Fruit fly (Drosophila melanogaster) whole organism, embryonic: ENCODE measurements around the gene Schip1.

ENCODE experiments used
- Bdp1 ChIP-seq: fragments of 200-800 bp; sonication (Bioruptor generic); optimal IDR thresholded peaks from 3 replicates; lab custom pipeline; 2016; ENCODE audit warnings: missing biosample characterization, missing genetic modification characterization
- Bteb2 ChIP-seq: fragments of 200-800 bp; sonication (Bioruptor generic); optimal IDR thresholded peaks from 2 replicates; lab custom pipeline; 2016; ENCODE audit warnings: missing biosample characterization, missing genetic modification characterization
- CG1024 ChIP-seq: fragments of 200-800 bp; sonication (Bioruptor generic); IDR thresholded peaks from 2 replicates; pipeline ENCODE4 v1.3.6; 2022; ENCODE audit warnings: missing biosample characterization, missing genetic modification characterization
- CG10267 ChIP-seq: fragments of 200-800 bp; sonication (Bioruptor generic); optimal IDR thresholded peaks from 2 replicates; lab custom pipeline; 2018; ENCODE audit warnings: missing biosample characterization, mild to moderate bottlenecking, missing genetic modification characterization, moderate library complexity
- CG11696 ChIP-seq: fragments of 200-800 bp; sonication (Bioruptor generic); IDR thresholded peaks from 2 replicates; pipeline ENCODE4 v1.3.6; 2022; ENCODE audit warnings: missing biosample characterization, missing genetic modification characterization
- CG11723 ChIP-seq: fragments of 200-800 bp; sonication (Bioruptor generic); optimal IDR thresholded peaks from 2 replicates; lab custom pipeline; 2017; ENCODE audit warnings: missing biosample characterization, mild to moderate bottlenecking, missing genetic modification characterization
- CG12104 ChIP-seq: fragments of 200-800 bp; sonication (Bioruptor generic); optimal IDR thresholded peaks from 3 replicates; lab custom pipeline; 2016; ENCODE audit warnings: missing biosample characterization, missing genetic modification characterization
- CG13894 ChIP-seq: fragments of 200-800 bp; sonication (Bioruptor generic); optimal IDR thresholded peaks from 3 replicates; lab custom pipeline; 2018; ENCODE audit warnings: missing biosample characterization, mild to moderate bottlenecking, missing genetic modification characterization, moderate library complexity
- CG14667 ChIP-seq: fragments of 200-800 bp; sonication (Bioruptor generic); IDR thresholded peaks from 2 replicates; pipeline ENCODE4 v1.3.6; 2022; ENCODE audit warnings: missing biosample characterization, missing genetic modification characterization
- CG15269 ChIP-seq: fragments of 200-800 bp; sonication (Bioruptor generic); optimal IDR thresholded peaks from 2 replicates; lab custom pipeline; 2018; ENCODE audit warnings: missing biosample characterization, mild to moderate bottlenecking, missing genetic modification characterization, moderate library complexity
- CG17385 ChIP-seq: fragments of 200-800 bp; sonication (Bioruptor generic); optimal IDR thresholded peaks from 3 replicates; lab custom pipeline; 2018; ENCODE audit warnings: missing biosample characterization, mild to moderate bottlenecking, missing genetic modification characterization
- CG17829 ChIP-seq: fragments of 200-800 bp; optimal IDR thresholded peaks from 2 replicates; lab custom pipeline; 2019; ENCODE audit warnings: missing biosample characterization, mild to moderate bottlenecking, missing genetic modification characterization, moderate library complexity
- CG18764 ChIP-seq: fragments of 200-800 bp; sonication (Bioruptor generic); optimal IDR thresholded peaks from 3 replicates; lab custom pipeline; 2016; ENCODE audit warnings: missing biosample characterization, missing genetic modification characterization
- CG30020 ChIP-seq: fragments of 200-800 bp; optimal IDR thresholded peaks from 2 replicates; lab custom pipeline; 2019; ENCODE audit warnings: missing biosample characterization, mild to moderate bottlenecking, missing genetic modification characterization, moderate library complexity
- CG4820 ChIP-seq: fragments of 200-800 bp; sonication (Bioruptor generic); optimal IDR thresholded peaks from 3 replicates; lab custom pipeline; 2016; ENCODE audit warnings: missing biosample characterization, missing genetic modification characterization
- CG6254 ChIP-seq: fragments of 200-800 bp; sonication (Bioruptor generic); optimal IDR thresholded peaks from 3 replicates; lab custom pipeline; 2017; ENCODE audit warnings: mild to moderate bottlenecking, missing biosample characterization, missing genetic modification reagents, missing genetic modification characterization
- CG6813 ChIP-seq: fragments of 200-800 bp; sonication (Bioruptor generic); optimal IDR thresholded peaks from 2 replicates; lab custom pipeline; 2017; ENCODE audit warnings: missing biosample characterization, missing genetic modification characterization, mild to moderate bottlenecking, moderate library complexity, missing genetic modification reagents
- CG7786 ChIP-seq: fragments of 200-800 bp; sonication (Bioruptor generic); optimal IDR thresholded peaks from 2 replicates; lab custom pipeline; 2016; ENCODE audit warnings: missing biosample characterization, missing genetic modification characterization
- CG8924 ChIP-seq: fragments of 200-800 bp; optimal IDR thresholded peaks from 3 replicates; lab custom pipeline; 2019; ENCODE audit warnings: missing biosample characterization, mild to moderate bottlenecking, missing genetic modification characterization, moderate library complexity
- CG9609 ChIP-seq: fragments of 200-800 bp; sonication (Bioruptor generic); optimal IDR thresholded peaks from 3 replicates; lab custom pipeline; 2016; ENCODE audit warnings: missing biosample characterization, missing genetic modification characterization
- Chrac-16 ChIP-seq: fragments of 200-800 bp; sonication (Bioruptor generic); optimal IDR thresholded peaks from 3 replicates; lab custom pipeline; 2016; ENCODE audit warnings: missing biosample characterization, missing genetic modification characterization
- CoRest ChIP-seq: fragments of 200-800 bp; sonication (Bioruptor generic); optimal IDR thresholded peaks from 3 replicates; lab custom pipeline; 2018; ENCODE audit warnings: missing biosample characterization, mild to moderate bottlenecking, missing genetic modification characterization, moderate library complexity
- D ChIP-seq, 2 experiments: fragments of 200-800 bp in 1 of 2; fragments of >200 bp in 1 of 2; sonication (Bioruptor generic) in 1 of 2; optimal IDR thresholded peaks; 2 replicates in 1 of 2; 3 replicates in 1 of 2; lab custom pipeline; 2017; ENCODE audit warnings: mild to moderate bottlenecking in 1 of 2, missing biosample characterization in 1 of 2, missing genetic modification characterization in 1 of 2, missing genetic modification reagents in 1 of 2
- E2f1 ChIP-seq: fragments of 200-800 bp; sonication (Bioruptor generic); IDR thresholded peaks from 2 replicates; pipeline ENCODE4 v1.3.6; 2022; ENCODE audit warnings: missing biosample characterization, missing genetic modification characterization
- Fer1 ChIP-seq: fragments of 200-800 bp; sonication (Bioruptor generic); optimal IDR thresholded peaks from 2 replicates; lab custom pipeline; 2017; ENCODE audit warnings: missing biosample characterization, mild to moderate bottlenecking, missing genetic modification characterization
- H2.0 ChIP-seq: fragments of 200-800 bp; sonication (Bioruptor generic); IDR thresholded peaks from 2 replicates; pipeline ENCODE4 v1.3.6; 2022; ENCODE audit warnings: missing biosample characterization, missing genetic modification characterization
- HmgZ ChIP-seq: fragments of 200-800 bp; sonication (Bioruptor generic); optimal IDR thresholded peaks from 2 replicates; lab custom pipeline; 2018; ENCODE audit warnings: missing biosample characterization, mild to moderate bottlenecking, missing genetic modification characterization
- Hmr ChIP-seq: fragments of 200-800 bp; sonication (Bioruptor generic); optimal IDR thresholded peaks from 3 replicates; lab custom pipeline; 2017; ENCODE audit warnings: mild to moderate bottlenecking, missing biosample characterization, missing genetic modification reagents, missing genetic modification characterization
- Hmx ChIP-seq: fragments of 200-800 bp; sonication (Bioruptor generic); optimal IDR thresholded peaks from 2 replicates; lab custom pipeline; 2016; ENCODE audit warnings: missing biosample characterization, missing genetic modification characterization
- Nf-YB ChIP-seq: fragments of 200-800 bp; sonication (Bioruptor generic); optimal IDR thresholded peaks from 3 replicates; lab custom pipeline; 2019; ENCODE audit warnings: missing biosample characterization, mild to moderate bottlenecking, missing genetic modification characterization, moderate library complexity
- NfI ChIP-seq: fragments of 200-800 bp; sonication (Bioruptor generic); optimal IDR thresholded peaks from 3 replicates; lab custom pipeline; 2018; ENCODE audit warnings: missing biosample characterization, mild to moderate bottlenecking, missing genetic modification characterization, moderate library complexity
- Ptx1 ChIP-seq: fragments of 200-800 bp; sonication (Bioruptor generic); IDR thresholded peaks from 2 replicates; pipeline ENCODE4 v1.3.6; 2022; ENCODE audit warnings: missing biosample characterization, missing genetic modification characterization
- Ravus ChIP-seq: fragments of 200-800 bp; sonication (Bioruptor generic); IDR thresholded peaks from 2 replicates; pipeline ENCODE4 v1.3.6; 2022; ENCODE audit warnings: missing biosample characterization, missing genetic modification characterization
- Tbp ChIP-seq: fragments of >200 bp; optimal IDR thresholded peaks from 2 replicates; lab custom pipeline; 2018; ENCODE audit warnings: missing biosample characterization, missing genetic modification characterization
- ato ChIP-seq: fragments of 200-800 bp; sonication (Bioruptor generic); IDR thresholded peaks from 2 replicates; pipeline ENCODE4 v1.3.6; 2022; ENCODE audit warnings: missing biosample characterization, missing genetic modification characterization; ENCODE audit not compliant: partially characterized antibody
- chm ChIP-seq: fragments of 200-800 bp; sonication (Bioruptor generic); IDR thresholded peaks from 2 replicates; pipeline ENCODE4 v1.3.6; 2022; ENCODE audit warnings: missing biosample characterization, missing genetic modification characterization
- dmrt11E ChIP-seq: fragments of 200-800 bp; sonication (Bioruptor generic); optimal IDR thresholded peaks from 3 replicates; lab custom pipeline; 2018; ENCODE audit warnings: missing biosample characterization, mild to moderate bottlenecking, missing genetic modification characterization, moderate library complexity
- dmrt99B ChIP-seq: fragments of 200-800 bp; sonication (Bioruptor generic); optimal IDR thresholded peaks from 2 replicates; lab custom pipeline; 2018; ENCODE audit warnings: missing biosample characterization, mild to moderate bottlenecking, missing genetic modification characterization, moderate library complexity
- esg ChIP-seq: fragments of 200-800 bp; sonication (Bioruptor generic); conservative IDR thresholded peaks from 2 replicates; pipeline ENCODE4 v1.3.6; 2022; ENCODE audit warnings: missing biosample characterization, missing genetic modification characterization
- fd96Cb ChIP-seq: fragments of 200-800 bp; sonication (Bioruptor generic); optimal IDR thresholded peaks from 2 replicates; lab custom pipeline; 2018; ENCODE audit warnings: missing biosample characterization, mild to moderate bottlenecking, missing genetic modification characterization, moderate library complexity
- gfzf ChIP-seq: fragments of 200-800 bp; sonication (Bioruptor generic); optimal IDR thresholded peaks from 2 replicates; lab custom pipeline; 2016; ENCODE audit warnings: missing biosample characterization, mild to moderate bottlenecking, missing genetic modification characterization, moderate library complexity
- kay ChIP-seq: fragments of 200-800 bp; sonication (Bioruptor generic); optimal IDR thresholded peaks from 2 replicates; lab custom pipeline; 2016; ENCODE audit warnings: missing biosample characterization, missing genetic modification characterization
- lbe ChIP-seq: fragments of 200-800 bp; sonication (Bioruptor generic); optimal IDR thresholded peaks from 2 replicates; lab custom pipeline; 2016; ENCODE audit warnings: missing biosample characterization, mild to moderate bottlenecking, missing genetic modification characterization
- nmo ChIP-seq: fragments of 200-800 bp; sonication (Bioruptor generic); optimal IDR thresholded peaks from 2 replicates; lab custom pipeline; 2018; ENCODE audit warnings: missing biosample characterization, mild to moderate bottlenecking, missing genetic modification characterization, moderate library complexity
- oc ChIP-seq: fragments of 200-800 bp; sonication (Bioruptor generic); optimal IDR thresholded peaks from 2 replicates; lab custom pipeline; 2018; ENCODE audit warnings: missing biosample characterization, mild to moderate bottlenecking, missing genetic modification characterization, moderate library complexity
- onecut ChIP-seq: fragments of 200-800 bp; sonication (Bioruptor generic); IDR thresholded peaks from 2 replicates; pipeline ENCODE4 v1.3.6; 2022; ENCODE audit warnings: missing biosample characterization, missing genetic modification characterization
- pita ChIP-seq: fragments of 200-800 bp; sonication (Bioruptor generic); optimal IDR thresholded peaks from 2 replicates; lab custom pipeline; 2017; ENCODE audit warnings: missing biosample characterization, mild to moderate bottlenecking, missing genetic modification characterization
- ranshi ChIP-seq: fragments of 200-800 bp; sonication (Bioruptor generic); IDR thresholded peaks from 2 replicates; pipeline ENCODE4 v1.3.6; 2022; ENCODE audit warnings: missing biosample characterization, missing genetic modification characterization

Gene Schip1

DNA sequence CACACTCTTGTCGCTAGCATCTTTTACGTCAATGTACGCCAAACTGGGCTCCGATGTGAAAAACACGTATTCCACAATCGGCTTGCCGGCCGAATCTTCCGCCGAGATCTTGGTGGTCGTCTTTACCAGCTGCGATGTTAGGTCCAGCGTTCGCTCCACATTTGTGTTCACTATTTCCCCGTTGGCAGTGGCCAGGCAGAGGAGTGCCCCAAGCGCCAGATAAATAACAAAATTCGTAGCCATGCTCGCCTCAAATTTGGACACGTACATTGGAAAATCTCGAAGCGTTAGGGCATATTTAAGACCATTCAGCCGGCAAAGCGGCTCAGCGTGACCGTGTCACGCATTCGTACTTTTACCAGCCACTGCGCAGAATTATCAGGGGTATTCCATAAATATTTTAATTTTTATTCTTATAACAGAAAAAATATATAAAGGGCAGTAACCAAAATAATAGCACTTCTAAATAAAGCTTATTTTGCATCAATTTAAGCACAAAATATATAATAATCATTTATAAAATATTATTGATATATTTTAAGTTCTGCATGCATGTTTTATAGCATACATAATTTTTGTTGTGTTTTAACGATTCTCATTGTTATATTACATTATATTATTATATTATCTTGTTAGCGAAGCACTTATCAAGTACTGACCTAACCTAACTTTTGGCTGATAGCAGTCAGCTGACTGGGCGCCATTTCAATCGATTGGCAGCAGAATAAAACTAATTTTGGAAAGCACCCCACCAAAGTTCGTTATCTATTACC is 44.7 kb upstream of the Schip1 start, which contains the start of the genes CG33303 and dpr19 (continued):
- TF ChIP-seq CG15269 (tag; lab: Kevin White, UChicago), result peak; percentile 87
- TF ChIP-seq CG13894 (tag; lab: Kevin White, UChicago), result peak; percentile 72
- peak; percentile 48 for TF ChIP-seq HmgZ
- TF ChIP-seq CG17385 (GFP tag; lab: Kevin White, UChicago), result peak; percentile 74
- TF ChIP-seq CG17829, result peak; percentile 90
- peak; percentile 66 for TF ChIP-seq fd96Cb (tag; lab: Kevin White, UChicago)
- TF ChIP-seq Nf-YB (GFP tag; lab: Kevin White, UChicago), result peak; percentile 49
- TF ChIP-seq gfzf (GFP tag; lab: Kevin White, UChicago), result peak; percentile 78
- TF ChIP-seq CG4820 (GFP tag; lab: Kevin White, UChicago), result peak; percentile 41
- peak; percentile 80 for TF ChIP-seq dmrt99B (tag; lab: Kevin White, UChicago)
- TF ChIP-seq CG11723 (GFP tag; lab: Kevin White, UChicago), result peak; percentile 9
- TF ChIP-seq NfI (GFP tag; lab: Kevin White, UChicago), result peak; percentile 45
- peak; percentile 65 for TF ChIP-seq CG6813 (GFP tag; lab: Kevin White, UChicago)
- no peak for TF ChIP-seq CG7786 (GFP tag; lab: Kevin White, UChicago)
- TF ChIP-seq kay (GFP tag; lab: Kevin White, UChicago), result peak; percentile 4
- no peak for TF ChIP-seq Bteb2 (GFP tag; lab: Kevin White, UChicago)
- peak; percentile 88 for TF ChIP-seq nmo (GFP tag; lab: Kevin White, UChicago)
- TF ChIP-seq CG12104 (GFP tag; lab: Kevin White, UChicago), result peak; percentile 49
- 0 out of 2 replicates have a peak, but pooled peaks have one; percentile 33 for TF ChIP-seq ranshi (GFP tag; lab: Robert Waterston, UW)
- peak; percentile 51 for TF ChIP-seq CG18764 (GFP tag; lab: Kevin White, UChicago)
- peak; percentile 85 for TF ChIP-seq Hmr
- TF ChIP-seq CG9609 (GFP tag; lab: Kevin White, UChicago), result no peak
- peak; percentile 65 for TF ChIP-seq Ptx1
- peak; percentile 38 for TF ChIP-seq CG6254
- TF ChIP-seq CG8924, result peak; percentile 90
- no peak for TF ChIP-seq oc (tag; lab: Kevin White, UChicago)
- no peak for TF ChIP-seq ato (GFP tag; lab: Robert Waterston, UW)
- no peak for TF ChIP-seq Bdp1 (GFP tag; lab: Kevin White, UChicago)
- TF ChIP-seq CG14667, result no peak; the same call in 1 of the 2 replicates
- TF ChIP-seq chm (GFP tag; lab: Robert Waterston, UW), result no peak; the same call in 1 of the 2 replicates
- peak; percentile 89 for TF ChIP-seq onecut (GFP tag; lab: Robert Waterston, UW)
- peak; percentile 39 for TF ChIP-seq lbe
- peak; percentile 83 for TF ChIP-seq CoRest
- no peak for TF ChIP-seq pita (GFP tag; lab: Kevin White, UChicago)
- peak; percentile 35; the same call in 1 of the 2 replicates for TF ChIP-seq H2.0
- 0 out of 2 replicates have a peak, but pooled peaks have one; percentile 35 for TF ChIP-seq CG1024 (GFP tag; lab: Robert Waterston, UW)
- TF ChIP-seq esg (GFP tag; lab: Robert Waterston, UW), result peak; percentile 58
- no peak for TF ChIP-seq Ravus (GFP tag; lab: Robert Waterston, UW)
- peak; percentile 38 for TF ChIP-seq Chrac-16
- TF ChIP-seq CG11696 (GFP tag; lab: Robert Waterston, UW), result peak; percentile 63; the same call in 1 of the 2 replicates
- TF ChIP-seq dmrt11E (tag; lab: Kevin White, UChicago), result peak; percentile 79
- TF ChIP-seq E2f1 (GFP tag; lab: Robert Waterston, UW), result peak; percentile 60
- TF ChIP-seq Fer1, result peak; percentile 85
- no peak for TF ChIP-seq D (optimal IDR thresholded peaks at IDR 0.05; lab: Kevin White, UChicago)
- TF ChIP-seq D (GFP tag; optimal IDR thresholded peaks at IDR 0.05; lab: Kevin White, UChicago), result peak; percentile 49
- peak; percentile 84 for TF ChIP-seq CG10267
- no peak for TF ChIP-seq Hmx (GFP tag; lab: Kevin White, UChicago)
- peak; percentile 91 for TF ChIP-seq CG30020 (tag; lab: Kevin White, UChicago)
- TF ChIP-seq Tbp, result no peak
